Worm (Caenorhabditis elegans) whole organism, late embryonic: ENCODE measurements around the gene glo-4.

ENCODE experiments used
- ama-1 ChIP-seq: fragments of 150-350 bp; optimal IDR thresholded peaks from 2 replicates; lab custom pipeline; 2014
- elt-4 ChIP-seq: sonication (generic microtip); optimal IDR thresholded peaks from 2 replicates; lab custom pipeline; 2016; ENCODE audit warnings: missing genetic modification characterization, missing compliant biosample characterization
- ets-4 ChIP-seq: sonication (generic microtip); optimal IDR thresholded peaks from 2 replicates; lab custom pipeline; 2016; ENCODE audit warnings: missing genetic modification characterization, missing compliant biosample characterization
- hlh-13 ChIP-seq: fragments of 200-800 bp; sonication (Bioruptor generic); optimal IDR thresholded peaks from 2 replicates; lab custom pipeline; 2018; ENCODE audit warnings: mild to moderate bottlenecking, missing genetic modification characterization, missing compliant biosample characterization
- hlh-30 ChIP-seq: sonication (generic microtip); optimal IDR thresholded peaks from 2 replicates; lab custom pipeline; 2017; ENCODE audit warnings: antibody characterized with exemption, missing genetic modification characterization, missing compliant biosample characterization; ENCODE audit not compliant: insufficient read depth
- pha-4 ChIP-seq: fragments of 150-350 bp; optimal IDR thresholded peaks from 2 replicates; lab custom pipeline; 2018; ENCODE audit warnings: missing biosample characterization, missing genetic modification reagents, missing genetic modification characterization
- pqm-1 ChIP-seq: sonication (generic microtip); optimal IDR thresholded peaks from 2 replicates; lab custom pipeline; 2016; ENCODE audit warnings: missing genetic modification characterization, missing compliant biosample characterization
- tbx-2 ChIP-seq: sonication (generic microtip); optimal IDR thresholded peaks from 2 replicates; lab custom pipeline; 2016; ENCODE audit warnings: missing genetic modification characterization, missing compliant biosample characterization

ce11 chrV:9224377-9224776, 18.6 kb downstream of the glo-4 start:
- TF ChIP-seq ets-4 (tag; lab: Kevin White, UChicago) (no peak), hlh-30 (tag; lab: Kevin White, UChicago) (no peak), hlh-13 (GFP tag; lab: Kevin White, UChicago) (no peak), tbx-2 (no peak), ama-1 (lab: Kevin White, UChicago) (no peak), elt-4 (tag; lab: Kevin White, UChicago) (no peak), pqm-1 (tag; lab: Kevin White, UChicago) (no peak), pha-4 (no peak)
